Fruit fly (Drosophila melanogaster): ENCODE results near the gene Fer1.

Fer1 gene

DNA sequence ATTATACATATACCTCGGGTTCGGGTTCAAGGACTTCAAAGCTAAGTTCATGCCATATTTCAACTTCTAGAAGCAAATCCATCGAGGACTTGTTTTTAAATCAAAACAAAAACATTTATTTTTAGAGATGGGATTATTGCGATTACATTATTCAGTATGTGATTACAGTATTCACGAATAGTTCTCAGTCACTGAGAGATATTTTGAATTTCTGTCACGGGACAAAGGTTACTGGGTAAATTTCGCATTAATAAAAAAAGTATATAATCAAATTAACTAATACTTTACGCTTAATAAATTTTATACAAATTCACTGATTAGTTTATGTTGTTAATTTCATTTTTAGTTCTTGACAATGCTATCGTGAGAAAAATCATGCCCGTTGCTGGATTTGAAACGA, 42.4 kb upstream of the Fer1 start (continued):
- no peak for TF ChIP-seq pho (GFP tag; optimal IDR thresholded peaks at IDR 0.05)
- 0 out of 2 replicates have a peak, but pooled peaks have one; percentile 14 for TF ChIP-seq unc-4 (GFP tag; IDR thresholded peaks at IDR 0.05; ENCODE audit: partially characterized antibody)
- no peak for TF ChIP-seq dimm (GFP tag; IDR thresholded peaks at IDR 0.05)
- no peak for TF ChIP-seq pita (GFP tag; optimal IDR thresholded peaks at IDR 0.05)
- TF ChIP-seq CG15696 (tag; optimal IDR thresholded peaks at IDR 0.05), result no peak
- TF ChIP-seq chm (GFP tag; IDR thresholded peaks at IDR 0.05), result no peak; the same call in 1 of the 2 replicates
- no peak for TF ChIP-seq salm (tag; optimal IDR thresholded peaks at IDR 0.05)
- no peak for TF ChIP-seq Dip2 (GFP tag; IDR thresholded peaks at IDR 0.05)
- TF ChIP-seq CG7786 (GFP tag; optimal IDR thresholded peaks at IDR 0.05), result no peak
- no peak for TF ChIP-seq Nf-YA (GFP tag; IDR thresholded peaks at IDR 0.05)
- TF ChIP-seq toy (GFP tag; IDR thresholded peaks at IDR 0.05), result no peak
- TF ChIP-seq slbo (GFP tag; IDR thresholded peaks at IDR 0.05), result peak; percentile 61
- TF ChIP-seq CG31441 (GFP tag; IDR thresholded peaks at IDR 0.05), result peak; percentile 71
- TF ChIP-seq CG9797 (GFP tag; optimal IDR thresholded peaks at IDR 0.05), result no peak
- peak; percentile 19 for TF ChIP-seq az2 (GFP tag; optimal IDR thresholded peaks at IDR 0.05)
- no peak for TF ChIP-seq CG6791 (GFP tag; IDR thresholded peaks at IDR 0.05; ENCODE audit: partially characterized antibody)
- no peak for TF ChIP-seq CG2199 (GFP tag; IDR thresholded peaks at IDR 0.05)
- TF ChIP-seq Stat92E (GFP tag; optimal IDR thresholded peaks at IDR 0.05), result no peak
- TF ChIP-seq CG10321 (GFP tag; IDR thresholded peaks at IDR 0.05), result no peak
- TF ChIP-seq bsh (GFP tag; optimal IDR thresholded peaks at IDR 0.05), result peak in 1 of 2 experiments; percentile 17
- TF ChIP-seq CG13624 (GFP tag; optimal IDR thresholded peaks at IDR 0.05), result no peak
- no peak for TF ChIP-seq CG17568 (GFP tag; optimal IDR thresholded peaks at IDR 0.05)
- no peak for TF ChIP-seq Gsc (GFP tag; IDR thresholded peaks at IDR 0.05)
- TF ChIP-seq z (GFP tag; IDR thresholded peaks at IDR 0.05), result no peak
- peak; percentile 44 for TF ChIP-seq CG2712 (tag; optimal IDR thresholded peaks at IDR 0.05)
- TF ChIP-seq mld (GFP tag; IDR thresholded peaks at IDR 0.05; ENCODE audit: partially characterized antibody), result no peak
- TF ChIP-seq CG15514 (GFP tag; optimal IDR thresholded peaks at IDR 0.05), result peak; percentile 95
- TF ChIP-seq gce (GFP tag; IDR thresholded peaks at IDR 0.05), result no peak
- TF ChIP-seq Med (GFP tag), result peak; percentile 66
- no peak for TF ChIP-seq inv (GFP tag; IDR thresholded peaks at IDR 0.05; ENCODE audit: partially characterized antibody)
- no peak for TF ChIP-seq cas (GFP tag; IDR thresholded peaks at IDR 0.05)
- no peak for TF ChIP-seq Elba2 (GFP tag; optimal IDR thresholded peaks at IDR 0.05)
- TF ChIP-seq grau (tag; optimal IDR thresholded peaks at IDR 0.05), result peak; percentile 31
- TF ChIP-seq E2f2 (GFP tag; IDR thresholded peaks at IDR 0.05), result peak; percentile 26; the same call in 1 of the 2 replicates
- no peak for TF ChIP-seq ase (GFP tag; IDR thresholded peaks at IDR 0.05)
- no peak for TF ChIP-seq Hr78 (GFP tag; optimal IDR thresholded peaks at IDR 0.05)
- no peak for TF ChIP-seq gsb-n (tag; optimal IDR thresholded peaks at IDR 0.05)
- no peak for TF ChIP-seq CG7963 (GFP tag; IDR thresholded peaks at IDR 0.05; ENCODE audit: partially characterized antibody)
- TF ChIP-seq Dll (GFP tag; IDR thresholded peaks at IDR 0.05; ENCODE audit: partially characterized antibody), result peak; percentile 34; the same call in 2 of the 4 replicates
- no peak for TF ChIP-seq Mrtf (GFP tag; IDR thresholded peaks at IDR 0.05)
- TF ChIP-seq CG12219 (GFP tag; optimal IDR thresholded peaks at IDR 0.05), result no peak
- no peak for TF ChIP-seq p53 (GFP tag; optimal IDR thresholded peaks at IDR 0.05)
- no peak for TF ChIP-seq tna (GFP tag; IDR thresholded peaks at IDR 0.05; ENCODE audit: partially characterized antibody)
- TF ChIP-seq Xbp1 (GFP tag; optimal IDR thresholded peaks at IDR 0.05), result no peak
- TF ChIP-seq CG11504 (tag; optimal IDR thresholded peaks at IDR 0.05), result peak; percentile 46
- no peak for TF ChIP-seq CG2678 (tag; optimal IDR thresholded peaks at IDR 0.05)
- no peak for TF ChIP-seq Fer2 (tag; optimal IDR thresholded peaks at IDR 0.05)
- no peak for TF ChIP-seq cad (GFP tag; optimal IDR thresholded peaks at IDR 0.05)

Measured in whole organism, embryonic.